ENCODE assay signal across 4 fruit fly cellular contexts in genomic region chr2L:1606758-1607157, dm6.
TF ChIP-seq lines count a peak whose summit lies in the region.

No protein-coding gene starts in this region.

- no peak for TF ChIP-seq CTCF in whole organism, embryonic (GFP tag; optimal IDR thresholded peaks at IDR 0.05; lab: Kevin White, UChicago)

TF ChIP-seq in whole organism, embryonic, 481 proteins besides CTCF, POLR2A, EP300 and RAD21:
- no peak for TF ChIP-seq CG3995 (GFP tag; optimal IDR thresholded peaks at IDR 0.05; lab: Kevin White, UChicago)
- TF ChIP-seq Hsf (GFP tag; optimal IDR thresholded peaks at IDR 0.05; lab: Kevin White, UChicago), result no peak
- no peak for TF ChIP-seq org-1 (GFP tag; optimal IDR thresholded peaks at IDR 0.05; lab: Kevin White, UChicago)
- peak in 1 of 2 experiments; percentile 79 for TF ChIP-seq Dfd (GFP tag; optimal IDR thresholded peaks at IDR 0.05; lab: Kevin White, UChicago)
- TF ChIP-seq CG2875 (GFP tag; optimal IDR thresholded peaks at IDR 0.05; lab: Kevin White, UChicago), result no peak
- TF ChIP-seq Drgx (GFP tag; IDR thresholded peaks at IDR 0.05; lab: Robert Waterston, UW), result no peak
- TF ChIP-seq CG7987 (GFP tag; optimal IDR thresholded peaks at IDR 0.05; lab: Kevin White, UChicago), result no peak
- no peak for TF ChIP-seq disco-r (GFP tag; optimal IDR thresholded peaks at IDR 0.05; lab: Kevin White, UChicago)
- peak; percentile 79 for TF ChIP-seq Ets65A (GFP tag; lab: Kevin White, UChicago)
- no peak for TF ChIP-seq bsh (GFP tag; optimal IDR thresholded peaks at IDR 0.05; lab: Kevin White, UChicago)
- peak; percentile 10 for TF ChIP-seq CG8478 (optimal IDR thresholded peaks at IDR 0.05; lab: Kevin White, UChicago)
- no peak for TF ChIP-seq crol (GFP tag; IDR thresholded peaks at IDR 0.05; lab: Robert Waterston, UW)
- no peak for TF ChIP-seq CG8765 (GFP tag; IDR thresholded peaks at IDR 0.05; lab: Robert Waterston, UW)
- TF ChIP-seq CG10147 (GFP tag; optimal IDR thresholded peaks at IDR 0.05; lab: Kevin White, UChicago), result no peak
- no peak for TF ChIP-seq trh (GFP tag; optimal IDR thresholded peaks at IDR 0.05; lab: Kevin White, UChicago)
- no peak for TF ChIP-seq CG12769 (tag; optimal IDR thresholded peaks at IDR 0.05; lab: Kevin White, UChicago)
- TF ChIP-seq CrebB (tag; optimal IDR thresholded peaks at IDR 0.05; lab: Kevin White, UChicago), result no peak
- no peak for TF ChIP-seq Nf-YA (GFP tag; IDR thresholded peaks at IDR 0.05; lab: Robert Waterston, UW)
- no peak for TF ChIP-seq so (GFP tag; IDR thresholded peaks at IDR 0.05; lab: Robert Waterston, UW)
- no peak for TF ChIP-seq CG4707 (GFP tag; optimal IDR thresholded peaks at IDR 0.05; lab: Kevin White, UChicago)
- TF ChIP-seq CG1602 (GFP tag; optimal IDR thresholded peaks at IDR 0.05; lab: Kevin White, UChicago), result no peak
- no peak for TF ChIP-seq Gsc (GFP tag; IDR thresholded peaks at IDR 0.05; lab: Robert Waterston, UW)
- no peak for TF ChIP-seq CG12219 (GFP tag; optimal IDR thresholded peaks at IDR 0.05; lab: Kevin White, UChicago)

TF ChIP-seq in whole organism, prepupa, 60 proteins besides CTCF, POLR2A, EP300 and RAD21:
- TF ChIP-seq Hr4 (GFP tag; optimal IDR thresholded peaks at IDR 0.05; lab: Kevin White, UChicago) (no peak), CG3919 (GFP tag; optimal IDR thresholded peaks at IDR 0.05; lab: Kevin White, UChicago) (peak; percentile 60), CG10631 (GFP tag; optimal IDR thresholded peaks at IDR 0.05; lab: Kevin White, UChicago) (no peak), dac (GFP tag; optimal IDR thresholded peaks at IDR 0.05; lab: Kevin White, UChicago) (no peak), Sox102F (GFP tag; optimal IDR thresholded peaks at IDR 0.05; lab: Kevin White, UChicago) (no peak), Hr39 (GFP tag; optimal IDR thresholded peaks at IDR 0.05; lab: Kevin White, UChicago) (no peak), fd59A (GFP tag; optimal IDR thresholded peaks at IDR 0.05; lab: Kevin White, UChicago) (no peak)

TF ChIP-seq in whole organism, pupa, 21 proteins besides CTCF, POLR2A, EP300 and RAD21:
- peak; percentile 19 for TF ChIP-seq CG13204 (GFP tag; optimal IDR thresholded peaks at IDR 0.05; lab: Kevin White, UChicago)
- no peak for TF ChIP-seq CG34367 (tag; optimal IDR thresholded peaks at IDR 0.05; lab: Kevin White, UChicago)

TF ChIP-seq in whole organism, wandering third instar larva, 38 proteins besides CTCF, POLR2A, EP300 and RAD21:
- no peak for TF ChIP-seq jim (GFP tag; optimal IDR thresholded peaks at IDR 0.05; lab: Kevin White, UChicago)
- TF ChIP-seq Dfd (GFP tag; optimal IDR thresholded peaks at IDR 0.05; lab: Kevin White, UChicago), result peak; percentile 78
- no peak for TF ChIP-seq CG32264 (GFP tag; optimal IDR thresholded peaks at IDR 0.05; lab: Kevin White, UChicago)
- TF ChIP-seq pan (optimal IDR thresholded peaks at IDR 0.05; lab: Kevin White, UChicago), result no peak
